Fruit fly (Drosophila melanogaster): ENCODE results near the gene ssp3.

DNA sequence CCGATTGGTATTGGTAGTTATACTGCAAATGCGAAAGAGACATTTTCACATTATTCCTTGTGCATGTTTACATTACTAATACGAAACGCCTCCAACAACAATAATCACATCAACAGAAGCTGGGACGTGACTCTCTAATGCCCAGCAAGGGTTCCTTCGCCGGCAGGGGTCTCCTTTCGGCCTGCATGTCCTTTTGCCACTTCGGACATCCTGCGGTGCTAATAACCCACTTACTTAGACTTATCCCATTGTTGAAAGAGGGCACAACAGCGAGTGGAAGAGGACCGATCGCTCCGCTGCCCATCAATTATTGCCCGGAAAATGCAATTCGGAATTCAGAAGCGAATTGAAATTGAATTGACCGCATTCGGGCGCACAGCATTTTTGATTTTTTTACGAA lies 17.8 kb downstream of the ssp3 start:
- TF ChIP-seq CG32006 (GFP tag; optimal IDR thresholded peaks at IDR 0.05), result no peak
- TF ChIP-seq CG7368 (GFP tag; optimal IDR thresholded peaks at IDR 0.05), result no peak
- TF ChIP-seq Gug (GFP tag; IDR thresholded peaks at IDR 0.05), result no peak
- no peak for TF ChIP-seq Met (GFP tag; optimal IDR thresholded peaks at IDR 0.05)
